Worm (Caenorhabditis elegans) whole organism, young adult: Measurements from ENCODE around the gene sdz-15.

ENCODE experiments used
- pha-4 ChIP-seq: fragments of 150-350 bp; sonication (generic microtip); optimal IDR thresholded peaks from 2 replicates; lab custom pipeline; 2014; ENCODE audit warnings: missing biosample characterization, missing genetic modification reagents, missing genetic modification characterization
- snpc-4 ChIP-seq, 5 experiments: fragments of 150-350 bp in 1 of 5; sonication (generic microtip) in 4 of 5; optimal IDR thresholded peaks; 2 replicates each; lab custom pipeline; 2014 to 2018; ENCODE audit warnings: missing genetic modification characterization in 5 of 5, missing biosample characterization in 3 of 5, antibody characterized with exemption in 2 of 5, mild to moderate bottlenecking in 2 of 5, missing compliant biosample characterization in 2 of 5, missing genotype in 2 of 5, moderate library complexity in 2 of 5, missing genetic modification reagents in 1 of 5

- TF ChIP-seq snpc-4 (GFP tag; optimal IDR thresholded peaks at IDR 0.05; lab: Kevin White, UChicago) (no peak), snpc-4 (tag; optimal IDR thresholded peaks at IDR 0.05; lab: Kevin White, UChicago) (no peak), pha-4 (tag; lab: Kevin White, UChicago) (no peak)
These were observed 38.8 kb downstream of the sdz-15 start, which contains the start of gene C09E7.4 for ce11 chrIII:6536945-6537568.
